Fruit fly (Drosophila melanogaster) whole organism, embryonic: Measurements from ENCODE around the gene Cchl.

Experiments used
- CG14710 ChIP-seq: fragments of 200-800 bp; sonication (Bioruptor generic); optimal IDR thresholded peaks from 3 replicates; lab custom pipeline; 2019; ENCODE audit warnings: missing biosample characterization, mild to moderate bottlenecking, missing genetic modification characterization, moderate library complexity
- CG8359 ChIP-seq: fragments of 200-800 bp; sonication (Bioruptor generic); optimal IDR thresholded peaks from 2 replicates; lab custom pipeline; 2017; ENCODE audit warnings: missing biosample characterization, mild to moderate bottlenecking, missing genetic modification characterization, borderline replicate concordance
- CG9215 ChIP-seq: fragments of 200-800 bp; sonication (Bioruptor generic); IDR thresholded peaks from 2 replicates; pipeline ENCODE4 v1.3.6; 2022; ENCODE audit warnings: missing biosample characterization, missing genetic modification characterization
- HLH4C ChIP-seq: fragments of 200-800 bp; sonication (Bioruptor generic); IDR thresholded peaks from 3 replicates; pipeline ENCODE4 v1.3.6; 2022; ENCODE audit warnings: missing biosample characterization, missing genetic modification characterization; ENCODE audit not compliant: partially characterized antibody
- NFAT ChIP-seq: fragments of 200-800 bp; sonication (Bioruptor generic); IDR thresholded peaks from 2 replicates; pipeline ENCODE4 v1.3.6; 2022; ENCODE audit warnings: missing biosample characterization, missing genetic modification characterization
- Six4 ChIP-seq: fragments of 200-800 bp; sonication (Bioruptor generic); optimal IDR thresholded peaks from 2 replicates; lab custom pipeline; 2016; ENCODE audit warnings: missing biosample characterization, missing genetic modification characterization
- chif ChIP-seq, 2 experiments: fragments of 200-800 bp; sonication (Bioruptor generic); optimal IDR thresholded peaks; 3 replicates each; lab custom pipeline; 2016; ENCODE audit warnings: missing biosample characterization in 2 of 2, missing genetic modification characterization in 2 of 2
- croc ChIP-seq: fragments of 200-800 bp; sonication (Bioruptor generic); conservative IDR thresholded peaks from 3 replicates; pipeline ENCODE4 v1.3.6; 2022; ENCODE audit warnings: missing biosample characterization, missing genetic modification characterization
- fd3F ChIP-seq: fragments of 200-800 bp; sonication (Bioruptor generic); optimal IDR thresholded peaks from 2 replicates; lab custom pipeline; 2018; ENCODE audit warnings: missing biosample characterization, mild to moderate bottlenecking, missing genetic modification characterization, moderate library complexity
- ind ChIP-seq: fragments of 200-800 bp; sonication (Bioruptor generic); optimal IDR thresholded peaks from 3 replicates; lab custom pipeline; 2016; ENCODE audit warnings: missing biosample characterization, missing genetic modification characterization
- mirr ChIP-seq: fragments of 200-800 bp; sonication (Bioruptor generic); optimal IDR thresholded peaks from 3 replicates; lab custom pipeline; 2018; ENCODE audit warnings: missing biosample characterization, mild to moderate bottlenecking, missing genetic modification characterization
- pfk ChIP-seq: fragments of 200-800 bp; sonication (Bioruptor generic); optimal IDR thresholded peaks from 2 replicates; lab custom pipeline; 2018; ENCODE audit warnings: missing biosample characterization, mild to moderate bottlenecking, missing genetic modification characterization, moderate library complexity
- shn ChIP-seq: fragments of 200-800 bp; sonication (Bioruptor generic); optimal IDR thresholded peaks from 3 replicates; lab custom pipeline; 2016; ENCODE audit warnings: missing biosample characterization, missing genetic modification characterization

- TF ChIP-seq chif (GFP tag; optimal IDR thresholded peaks at IDR 0.05; lab: Kevin White, UChicago) (no peak), Six4 (GFP tag; lab: Kevin White, UChicago) (no peak), shn (no peak), pfk (GFP tag; lab: Kevin White, UChicago) (no peak), croc (GFP tag; lab: Robert Waterston, UW) (no peak), ind (GFP tag; lab: Kevin White, UChicago) (no peak), HLH4C (no peak), CG14710 (tag; lab: Kevin White, UChicago) (no peak), NFAT (GFP tag; lab: Robert Waterston, UW) (no peak), CG9215 (GFP tag; lab: Robert Waterston, UW) (no peak), CG8359 (GFP tag; lab: Kevin White, UChicago) (no peak), fd3F (GFP tag; lab: Kevin White, UChicago) (no peak), mirr (GFP tag; lab: Kevin White, UChicago) (no peak)
Observed at dm6 chr3R:21977784-21978183, 49.5 kb downstream of the Cchl start.
